Worm (Caenorhabditis elegans): Measurements from ENCODE around the gene K09H11.9.

- no peak for TF ChIP-seq ceh-6 (GFP tag; optimal IDR thresholded peaks at IDR 0.05)
- TF ChIP-seq hlh-8 (tag; optimal IDR thresholded peaks at IDR 0.05), result no peak
- no peak for TF ChIP-seq tbx-7 (tag; optimal IDR thresholded peaks at IDR 0.05)
- no peak for TF ChIP-seq pag-3 (tag; optimal IDR thresholded peaks at IDR 0.05; ENCODE audit: borderline replicate concordance)
Observed at ce11 chrV:5697581-5697980, 18.8 kb downstream of the K09H11.9 start.
